Worm (Caenorhabditis elegans): ENCODE data around the gene Y42A5A.1.

Y42A5A.1 gene

DNA sequence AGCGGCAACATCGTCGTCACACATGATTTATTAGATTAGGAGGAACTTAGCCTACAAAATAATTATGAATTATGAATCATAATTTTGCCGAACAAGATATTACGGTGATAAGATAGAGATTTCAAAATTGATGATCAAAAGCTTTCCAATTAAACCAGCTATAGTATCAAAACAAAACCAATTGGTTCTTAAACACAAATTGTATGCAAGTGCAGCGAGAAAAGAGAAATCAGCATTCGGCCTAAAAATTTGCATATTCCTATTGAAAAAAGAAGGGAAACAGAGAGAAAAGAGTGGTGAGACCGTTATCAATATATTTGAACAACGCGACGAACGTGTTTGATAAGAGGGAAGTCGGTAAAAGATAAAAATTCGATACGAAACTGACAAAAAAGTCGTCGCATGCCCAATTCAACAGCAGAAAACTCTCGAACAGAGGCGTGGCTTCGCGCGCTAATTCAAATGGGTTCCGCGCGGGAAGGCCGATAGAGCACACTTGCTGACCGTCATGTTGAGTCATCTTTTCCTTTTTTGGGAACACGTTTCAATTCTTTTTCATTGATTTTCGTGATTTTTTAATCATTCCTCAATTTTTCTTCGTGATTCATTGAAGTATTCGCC is 9.5 kb upstream of the Y42A5A.1 start, which contains the start of gene act-2 (continued):
- TF ChIP-seq snpc-3.4 (tag; optimal IDR thresholded peaks at IDR 0.05) = peak; percentile 83
- peak; percentile 3 for TF ChIP-seq K12H6.12 (tag; optimal IDR thresholded peaks at IDR 0.05)
- peak; percentile 38 for TF ChIP-seq lin-40 (tag; optimal IDR thresholded peaks at IDR 0.05)

DNA sequence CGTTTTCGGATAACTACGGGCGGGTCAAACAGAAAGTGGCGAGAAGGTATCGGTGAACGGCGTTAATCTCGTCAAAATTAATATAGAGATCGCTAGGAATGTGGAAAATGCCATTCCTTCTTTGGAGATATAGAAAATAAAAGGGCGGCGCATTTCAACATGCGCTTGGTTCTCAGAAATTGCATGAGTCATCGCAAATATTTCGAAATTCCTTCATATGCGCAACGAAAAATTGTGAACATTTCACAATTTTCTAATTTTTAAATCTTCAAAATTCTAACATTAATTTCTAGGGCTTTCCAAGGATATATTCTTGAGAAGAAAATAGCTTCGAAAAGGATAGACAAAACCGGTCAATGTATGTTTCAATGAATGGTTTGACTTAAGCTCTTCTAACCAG is 8.9 kb upstream of the Y42A5A.1 start:
- no peak for TF ChIP-seq cebp-1 (GFP tag; IDR thresholded peaks at IDR 0.05)
- TF ChIP-seq cebp-1 (tag; optimal IDR thresholded peaks at IDR 0.05) = peak; percentile 82
- TF ChIP-seq Y67H2A.10 (GFP tag; conservative IDR thresholded peaks at IDR 0.05) = no peak

DNA sequence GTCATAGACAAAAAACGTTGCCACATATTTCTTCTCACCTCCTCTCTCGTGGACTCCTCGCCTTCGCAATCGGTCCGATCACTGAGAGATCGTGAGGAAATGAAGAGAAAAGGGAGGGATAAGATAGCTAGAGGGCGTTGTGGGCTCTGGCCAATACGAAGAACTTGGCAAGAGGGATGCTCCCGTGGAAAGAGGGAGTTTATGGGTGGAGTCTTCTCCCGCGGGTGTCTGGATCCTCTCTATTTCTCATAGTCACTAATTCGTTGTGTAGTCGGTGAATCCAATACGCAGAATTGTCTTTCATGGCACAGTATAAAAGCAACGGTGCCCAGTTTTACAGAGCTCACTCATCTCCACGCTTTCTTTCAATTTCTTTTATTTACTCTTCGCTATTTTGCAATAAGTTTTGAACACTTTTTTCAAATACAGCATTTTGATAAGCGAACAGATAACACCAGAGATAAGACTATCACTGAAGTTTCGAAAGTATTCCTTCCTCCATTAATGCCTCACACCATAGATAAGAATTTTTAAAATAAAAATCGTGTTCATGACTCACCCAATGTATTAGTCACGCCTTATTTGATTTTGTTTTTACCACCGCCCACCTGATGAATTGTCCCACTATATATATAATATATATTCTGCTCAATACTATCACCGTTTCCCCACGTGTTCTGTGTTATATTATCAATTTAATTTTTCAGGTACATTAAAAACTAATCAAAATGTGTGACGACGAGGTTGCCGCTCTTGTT is 7.2 kb upstream of the Y42A5A.1 start, which contains the start of gene act-1:
TSS of gene act-1 (plus strand) at position 708 of the 758 bp plus-strand sequence.
- TF ChIP-seq ztf-22 (GFP tag; optimal IDR thresholded peaks at IDR 0.05) (no peak), ceh-79 (tag; optimal IDR thresholded peaks at IDR 0.05) (no peak), tbx-9 (tag; optimal IDR thresholded peaks at IDR 0.05; ENCODE audit: borderline replicate concordance) (no peak), ztf-3 (GFP tag; optimal IDR thresholded peaks at IDR 0.05) (no peak), zim-3 (tag; optimal IDR thresholded peaks at IDR 0.05) (no peak), bed-1 (GFP tag; IDR thresholded peaks at IDR 0.05) (no peak), mcd-1 (GFP tag; IDR thresholded peaks at IDR 0.05) (peak; percentile 33; the same call in 1 of the 2 replicates), rpc-1 (optimal IDR thresholded peaks at IDR 0.05) (no peak), rpc-1 (tag; optimal IDR thresholded peaks at IDR 0.05) (no peak), rec-8 (tag; optimal IDR thresholded peaks at IDR 0.05) (no peak), cebp-1 (GFP tag; IDR thresholded peaks at IDR 0.05) (no peak), cebp-1 (tag; optimal IDR thresholded peaks at IDR 0.05) (peak; percentile 7), hmg-1.2 (GFP tag; IDR thresholded peaks at IDR 0.05) (peak; percentile 23; the same call in 1 of the 2 replicates), ceh-27 (GFP tag; optimal IDR thresholded peaks at IDR 0.05) (peak; percentile 4), nhr-80 (tag; optimal IDR thresholded peaks at IDR 0.05) (peak; percentile 20), snpc-1.1 (tag; optimal IDR thresholded peaks at IDR 0.05; ENCODE audit: insufficient read depth) (no peak), pbrm-1 (GFP tag; IDR thresholded peaks at IDR 0.05) (0 out of 2 replicates have a peak, but pooled peaks have one; percentile 40), mel-28 (tag; optimal IDR thresholded peaks at IDR 0.05; ENCODE audit: borderline replicate concordance) (no peak), zfh-2 (GFP tag; conservative IDR thresholded peaks at IDR 0.05) (peak; percentile 83)

DNA sequence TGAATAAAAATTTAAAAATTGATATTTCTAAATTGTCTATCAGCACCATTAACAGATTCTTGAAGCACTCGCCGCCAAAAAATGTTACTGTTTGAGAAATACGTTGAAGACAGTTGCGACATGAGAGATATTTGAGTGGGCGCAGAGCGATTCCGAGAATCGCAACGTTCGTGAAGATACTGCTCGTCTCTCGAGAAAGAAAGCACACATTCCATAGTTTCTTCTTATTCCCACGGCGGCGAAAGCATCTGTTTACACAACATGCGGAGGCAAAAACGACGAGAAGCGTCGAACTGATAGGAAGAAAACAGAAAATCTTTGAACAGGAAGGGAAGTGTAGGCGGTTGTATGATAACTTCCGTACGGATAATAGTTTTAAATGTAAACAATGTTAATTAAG is 5.3 kb upstream of the Y42A5A.1 start:
- no peak for TF ChIP-seq egl-18 (GFP tag; IDR thresholded peaks at IDR 0.05)
- peak; percentile 15 for TF ChIP-seq K12H6.12 (tag; optimal IDR thresholded peaks at IDR 0.05)
- no peak for TF ChIP-seq nhr-120 (GFP tag; IDR thresholded peaks at IDR 0.05)
- TF ChIP-seq hlh-12 (tag; optimal IDR thresholded peaks at IDR 0.05) = no peak
- TF ChIP-seq snpc-1.1 (tag; optimal IDR thresholded peaks at IDR 0.05; ENCODE audit: insufficient read depth) = no peak
- TF ChIP-seq F52B5.7 (tag; optimal IDR thresholded peaks at IDR 0.05) = peak; percentile 46
- TF ChIP-seq K11D2.4 (GFP tag; IDR thresholded peaks at IDR 0.05) = 0 out of 2 replicates have a peak, but pooled peaks have one; percentile 15
- TF ChIP-seq Y95B8A.8 (GFP tag; IDR thresholded peaks at IDR 0.05) = 0 out of 2 replicates have a peak, but pooled peaks have one; percentile 9
- TF ChIP-seq rec-8 (tag; optimal IDR thresholded peaks at IDR 0.05) = no peak
- no peak for TF ChIP-seq zim-3 (tag; optimal IDR thresholded peaks at IDR 0.05)
- peak; percentile 42 for TF ChIP-seq somi-1 (GFP tag; optimal IDR thresholded peaks at IDR 0.05)
- no peak for TF ChIP-seq ztf-6 (GFP tag; IDR thresholded peaks at IDR 0.05)
- no peak for TF ChIP-seq ztf-26 (tag; optimal IDR thresholded peaks at IDR 0.05)
- TF ChIP-seq nfyb-1 (GFP tag; IDR thresholded peaks at IDR 0.05) = peak; percentile 40; the same call in 1 of the 2 replicates
- no peak for TF ChIP-seq mes-4 (tag; optimal IDR thresholded peaks at IDR 0.05)
- TF ChIP-seq T07F8.4 (tag; optimal IDR thresholded peaks at IDR 0.05) = no peak
- no peak for TF ChIP-seq F55B11.4 (tag; optimal IDR thresholded peaks at IDR 0.05; ENCODE audit: borderline replicate concordance, insufficient read depth)
- no peak for TF ChIP-seq pha-4 (tag; optimal IDR thresholded peaks at IDR 0.05)
- TF ChIP-seq F33H1.4 (GFP tag; IDR thresholded peaks at IDR 0.05) = no peak
- TF ChIP-seq egrh-3 (GFP tag; IDR thresholded peaks at IDR 0.05) = no peak
- no peak for TF ChIP-seq cebp-2 (GFP tag; IDR thresholded peaks at IDR 0.05)
- TF ChIP-seq C06A6.2 (GFP tag; conservative IDR thresholded peaks at IDR 0.05) = 0 out of 2 replicates have a peak, but pooled peaks have one; percentile 44
- peak; percentile 6 for TF ChIP-seq lin-40 (tag; optimal IDR thresholded peaks at IDR 0.05)

All from whole organism, young adult.